Worm (Caenorhabditis elegans): ENCODE data around the gene F22H10.3.

F22H10.3 gene

ce11 chrX:16721930-16722329 is 44.4 kb upstream of the F22H10.3 start (continued):
- TF ChIP-seq snpc-4 (GFP tag; optimal IDR thresholded peaks at IDR 0.05) = peak; percentile 96
- peak; percentile 81 to 96 (median 94) for TF ChIP-seq snpc-4 (tag; optimal IDR thresholded peaks at IDR 0.05)
- no peak for TF ChIP-seq B0336.3 (GFP tag; IDR thresholded peaks at IDR 0.05)
- TF ChIP-seq rcor-1 (GFP tag; IDR thresholded peaks at IDR 0.05) = 0 out of 2 replicates have a peak, but pooled peaks have one; percentile 31
- no peak for TF ChIP-seq F57C9.4 (tag; optimal IDR thresholded peaks at IDR 0.05)
- no peak for TF ChIP-seq nhr-27 (tag; optimal IDR thresholded peaks at IDR 0.05)
- no peak for TF ChIP-seq B0261.1 (tag; optimal IDR thresholded peaks at IDR 0.05)
- TF ChIP-seq hsf-1 (GFP tag; IDR thresholded peaks at IDR 0.05) = no peak
- TF ChIP-seq tlf-1 (GFP tag; optimal IDR thresholded peaks at IDR 0.05) = no peak
- TF ChIP-seq egl-18 (GFP tag; IDR thresholded peaks at IDR 0.05) = no peak
- TF ChIP-seq egl-44 (GFP tag; IDR thresholded peaks at IDR 0.05) = no peak
- TF ChIP-seq hmg-1.2 (GFP tag; IDR thresholded peaks at IDR 0.05) = peak; percentile 38; the same call in 1 of the 2 replicates
- TF ChIP-seq Y95B8A.8 (GFP tag; IDR thresholded peaks at IDR 0.05) = no peak
- peak; percentile 90 for TF ChIP-seq snpc-1.3 (tag; optimal IDR thresholded peaks at IDR 0.05; ENCODE audit: insufficient read depth)
- no peak for TF ChIP-seq F57A8.1 (GFP tag; optimal IDR thresholded peaks at IDR 0.05)
- 0 out of 2 replicates have a peak, but pooled peaks have one; percentile 39 for TF ChIP-seq aptf-2 (GFP tag; conservative IDR thresholded peaks at IDR 0.05)
- no peak for TF ChIP-seq efl-1 (GFP tag; optimal IDR thresholded peaks at IDR 0.05)
- TF ChIP-seq rpc-1 (optimal IDR thresholded peaks at IDR 0.05) = no peak
- TF ChIP-seq rpc-1 (tag; optimal IDR thresholded peaks at IDR 0.05) = peak; percentile 7
- no peak for TF ChIP-seq nfyb-1 (GFP tag; IDR thresholded peaks at IDR 0.05)
- no peak for TF ChIP-seq lsy-27 (tag; optimal IDR thresholded peaks at IDR 0.05; ENCODE audit: borderline replicate concordance, insufficient read depth)
- TF ChIP-seq aptf-3 (GFP tag; IDR thresholded peaks at IDR 0.05) = no peak
- 0 out of 2 replicates have a peak, but pooled peaks have one; percentile 55 for TF ChIP-seq Y53G8AR.9 (GFP tag; conservative IDR thresholded peaks at IDR 0.05)
- TF ChIP-seq D2030.7 (GFP tag; IDR thresholded peaks at IDR 0.05) = peak; percentile 67
- TF ChIP-seq rec-8 (tag; optimal IDR thresholded peaks at IDR 0.05) = no peak
- TF ChIP-seq lin-35 (GFP tag; optimal IDR thresholded peaks at IDR 0.05) = no peak
- TF ChIP-seq ekl-4 (GFP tag; IDR thresholded peaks at IDR 0.05) = no peak
- no peak for TF ChIP-seq K11D2.4 (GFP tag; IDR thresholded peaks at IDR 0.05)
- no peak for TF ChIP-seq F10E7.11 (tag; optimal IDR thresholded peaks at IDR 0.05)
- TF ChIP-seq F52B5.7 (tag; optimal IDR thresholded peaks at IDR 0.05) = no peak
- TF ChIP-seq ceh-79 (tag; optimal IDR thresholded peaks at IDR 0.05) = no peak
- no peak for TF ChIP-seq ztf-22 (GFP tag; optimal IDR thresholded peaks at IDR 0.05)
- TF ChIP-seq athp-1 (tag; optimal IDR thresholded peaks at IDR 0.05) = no peak
- TF ChIP-seq T07F8.4 (tag; optimal IDR thresholded peaks at IDR 0.05) = no peak
- TF ChIP-seq attf-6 (GFP tag; IDR thresholded peaks at IDR 0.05) = no peak
- no peak for TF ChIP-seq nfya-2 (GFP tag; IDR thresholded peaks at IDR 0.05)
- no peak for TF ChIP-seq ceh-40 (GFP tag; IDR thresholded peaks at IDR 0.05)
- no peak for TF ChIP-seq madf-3 (GFP tag; IDR thresholded peaks at IDR 0.05)
- no peak for TF ChIP-seq madf-10 (tag; optimal IDR thresholded peaks at IDR 0.05)
- no peak for TF ChIP-seq nhr-80 (tag; optimal IDR thresholded peaks at IDR 0.05)
- no peak for TF ChIP-seq madf-8 (GFP tag; conservative IDR thresholded peaks at IDR 0.05)
- TF ChIP-seq him-1 (tag; optimal IDR thresholded peaks at IDR 0.05) = peak; percentile 69
- TF ChIP-seq lin-40 (tag; optimal IDR thresholded peaks at IDR 0.05) = no peak
- no peak for TF ChIP-seq akir-1 (GFP tag; optimal IDR thresholded peaks at IDR 0.05)
- peak; percentile 41 for TF ChIP-seq tbp1 (GFP tag; optimal IDR thresholded peaks at IDR 0.05)
- no peak for TF ChIP-seq ceh-91 (GFP tag; IDR thresholded peaks at IDR 0.05)
- TF ChIP-seq T26A5.8 (tag; optimal IDR thresholded peaks at IDR 0.05) = no peak
- no peak for TF ChIP-seq ztf-28 (GFP tag; IDR thresholded peaks at IDR 0.05)
- peak; percentile 95 for TF ChIP-seq snpc-1.1 (tag; optimal IDR thresholded peaks at IDR 0.05; ENCODE audit: insufficient read depth)
